Worm (Caenorhabditis elegans): ENCODE measurements around the gene Y55F3C.17.

Y55F3C.17 gene

ce11 chrIV:653138-653848, 44.9 kb downstream of the Y55F3C.17 start, which contains the start of gene K11H12.1:
Gene K11H12.1 (minus strand): TSS chrIV:653421.
- TF ChIP-seq nhr-10 (tag; optimal IDR thresholded peaks at IDR 0.05) (no peak), mdl-1 (tag; optimal IDR thresholded peaks at IDR 0.05) (no peak), lin-13 (GFP tag; optimal IDR thresholded peaks at IDR 0.05) (no peak), nhr-21 (tag; optimal IDR thresholded peaks at IDR 0.05) (no peak), ceh-82 (tag; optimal IDR thresholded peaks at IDR 0.05) (no peak), nhr-12 (tag; optimal IDR thresholded peaks at IDR 0.05) (no peak), unc-39 (tag; optimal IDR thresholded peaks at IDR 0.05) (no peak), dmd-4 (tag; optimal IDR thresholded peaks at IDR 0.05) (no peak)

ce11 chrIV:649365-649764, 48.8 kb downstream of the Y55F3C.17 start, which contains the start of gene K11H12.9:
Gene K11H12.9 (plus strand): TSS chrIV:649665.
- TF ChIP-seq lsy-2 (tag; optimal IDR thresholded peaks at IDR 0.05), result no peak
- TF ChIP-seq nhr-11 (tag; optimal IDR thresholded peaks at IDR 0.05), result no peak
- no peak for TF ChIP-seq elt-3 (tag; optimal IDR thresholded peaks at IDR 0.05)
- no peak for TF ChIP-seq nhr-129 (tag; optimal IDR thresholded peaks at IDR 0.05)
- no peak for TF ChIP-seq unc-62 (GFP tag; optimal IDR thresholded peaks at IDR 0.05)

ce11 chrIV:648362-648761, 49.8 kb downstream of the Y55F3C.17 start:
- no peak for TF ChIP-seq mab-5 (tag; optimal IDR thresholded peaks at IDR 0.05)
- no peak for TF ChIP-seq fos-1 (tag; optimal IDR thresholded peaks at IDR 0.05)
- TF ChIP-seq nhr-23 (tag; optimal IDR thresholded peaks at IDR 0.05), result no peak
- no peak for TF ChIP-seq C34F6.9 (tag; optimal IDR thresholded peaks at IDR 0.05)
- no peak for TF ChIP-seq F13H6.1 (tag; optimal IDR thresholded peaks at IDR 0.05)
- no peak for TF ChIP-seq sma-9 (GFP tag; optimal IDR thresholded peaks at IDR 0.05)
- TF ChIP-seq sma-9 (tag; optimal IDR thresholded peaks at IDR 0.05), result no peak
- no peak for TF ChIP-seq aly-2 (tag; optimal IDR thresholded peaks at IDR 0.05)
- no peak for TF ChIP-seq nhr-77 (tag; optimal IDR thresholded peaks at IDR 0.05)
- no peak for TF ChIP-seq R02D3.7 (tag; optimal IDR thresholded peaks at IDR 0.05)

ce11 chrIV:643481-643880, 54.7 kb downstream of the Y55F3C.17 start:
- no peak for TF ChIP-seq lsy-2 (tag; optimal IDR thresholded peaks at IDR 0.05)
- no peak for TF ChIP-seq R02D3.7 (tag; optimal IDR thresholded peaks at IDR 0.05)
- no peak for TF ChIP-seq ama-1 (optimal IDR thresholded peaks at IDR 0.05)
- no peak for TF ChIP-seq dmd-4 (tag; optimal IDR thresholded peaks at IDR 0.05)
- TF ChIP-seq ztf-4 (tag; optimal IDR thresholded peaks at IDR 0.05), result no peak
- TF ChIP-seq nhr-21 (tag; optimal IDR thresholded peaks at IDR 0.05), result no peak
- TF ChIP-seq lin-39 (tag; optimal IDR thresholded peaks at IDR 0.05), result no peak
- TF ChIP-seq nhr-23 (tag; optimal IDR thresholded peaks at IDR 0.05), result no peak
- no peak for TF ChIP-seq ztf-11 (tag; optimal IDR thresholded peaks at IDR 0.05)
- TF ChIP-seq unc-39 (tag; optimal IDR thresholded peaks at IDR 0.05), result no peak
- TF ChIP-seq nhr-6 (tag; optimal IDR thresholded peaks at IDR 0.05), result no peak
- TF ChIP-seq alr-1 (tag; optimal IDR thresholded peaks at IDR 0.05), result no peak
- TF ChIP-seq C34F6.9 (tag; optimal IDR thresholded peaks at IDR 0.05), result no peak
- TF ChIP-seq nhr-129 (tag; optimal IDR thresholded peaks at IDR 0.05), result no peak
- no peak for TF ChIP-seq crh-2 (tag; optimal IDR thresholded peaks at IDR 0.05)
- TF ChIP-seq unc-55 (GFP tag; optimal IDR thresholded peaks at IDR 0.05), result no peak
- TF ChIP-seq lin-11 (tag; optimal IDR thresholded peaks at IDR 0.05), result no peak
- TF ChIP-seq nhr-10 (tag; optimal IDR thresholded peaks at IDR 0.05), result no peak
- no peak for TF ChIP-seq aly-2 (tag; optimal IDR thresholded peaks at IDR 0.05)
- no peak for TF ChIP-seq mab-5 (tag; optimal IDR thresholded peaks at IDR 0.05)

- TF ChIP-seq sem-4 (tag; optimal IDR thresholded peaks at IDR 0.05) (no peak), lin-13 (GFP tag; optimal IDR thresholded peaks at IDR 0.05) (no peak), nhr-77 (tag; optimal IDR thresholded peaks at IDR 0.05) (no peak), nhr-11 (tag; optimal IDR thresholded peaks at IDR 0.05) (no peak), snpc-4 (tag; optimal IDR thresholded peaks at IDR 0.05) (no peak), lin-11 (tag; optimal IDR thresholded peaks at IDR 0.05) (no peak), lin-39 (tag; optimal IDR thresholded peaks at IDR 0.05) (no peak), unc-62 (GFP tag; optimal IDR thresholded peaks at IDR 0.05) (no peak), mdl-1 (tag; optimal IDR thresholded peaks at IDR 0.05) (no peak)
Measured at ce11 chrIV:639167-639566, 59.0 kb downstream of the Y55F3C.17 start.
